Worm (Caenorhabditis elegans) whole organism, young adult: Measurements from ENCODE around the gene Y71H2AL.4.

Source experiments
- B0261.1 ChIP-seq: sonication (generic microtip); optimal IDR thresholded peaks from 2 replicates; lab custom pipeline; 2016; ENCODE audit warnings: mild to moderate bottlenecking, missing genetic modification characterization, moderate library complexity, missing compliant biosample characterization
- C17E4.6 ChIP-seq: fragments of 200-800 bp; sonication (Bioruptor generic); IDR thresholded peaks from 2 replicates; pipeline ENCODE4 v1.3.6; 2022; ENCODE audit warnings: missing genetic modification reagents, missing genetic modification characterization, missing compliant biosample characterization
- D2030.7 ChIP-seq: fragments of 200-800 bp; sonication (Bioruptor generic); IDR thresholded peaks from 2 replicates; pipeline ENCODE4 v1.3.6; 2022; ENCODE audit warnings: missing genetic modification reagents, missing genetic modification characterization, missing compliant biosample characterization
- F33H1.4 ChIP-seq: fragments of 200-800 bp; sonication (Bioruptor generic); IDR thresholded peaks from 2 replicates; pipeline ENCODE4 v1.3.6; 2022; ENCODE audit warnings: missing genetic modification reagents, missing genetic modification characterization, missing compliant biosample characterization
- F57A8.1 ChIP-seq: fragments of 200-800 bp; sonication (Bioruptor generic); optimal IDR thresholded peaks from 2 replicates; lab custom pipeline; 2018; ENCODE audit warnings: mild to moderate bottlenecking, missing genetic modification characterization, moderate library complexity, missing compliant biosample characterization
- Y53F4B.3 ChIP-seq: fragments of 200-800 bp; sonication (Bioruptor generic); IDR thresholded peaks from 2 replicates; pipeline ENCODE4 v1.3.6; 2022; ENCODE audit warnings: missing genetic modification reagents, missing genetic modification characterization, missing compliant biosample characterization
- Y56A3A.18 ChIP-seq: fragments of 200-800 bp; sonication (Bioruptor generic); IDR thresholded peaks from 2 replicates; pipeline ENCODE4 v1.3.6; 2022; ENCODE audit warnings: missing genetic modification reagents, missing genetic modification characterization, missing compliant biosample characterization
- Y67H2A.10 ChIP-seq: fragments of 200-800 bp; sonication (Bioruptor generic); conservative IDR thresholded peaks from 2 replicates; pipeline ENCODE4 v1.3.6; 2022; ENCODE audit warnings: missing genetic modification reagents, missing genetic modification characterization, missing compliant biosample characterization
- athp-1 ChIP-seq: sonication (generic microtip); optimal IDR thresholded peaks from 2 replicates; lab custom pipeline; 2017; ENCODE audit warnings: mild to moderate bottlenecking, missing genetic modification characterization, missing compliant biosample characterization
- attf-3 ChIP-seq: fragments of 200-800 bp; sonication (Bioruptor generic); conservative IDR thresholded peaks from 2 replicates; pipeline ENCODE4 v1.3.6; 2022; ENCODE audit warnings: missing genetic modification reagents, missing genetic modification characterization, missing compliant biosample characterization
- bed-1 ChIP-seq: fragments of 200-800 bp; sonication (Bioruptor generic); IDR thresholded peaks from 2 replicates; pipeline ENCODE4 v1.3.6; 2022; ENCODE audit warnings: missing genetic modification reagents, missing genetic modification characterization, missing compliant biosample characterization
- ceh-27 ChIP-seq: fragments of 200-800 bp; sonication (Bioruptor generic); optimal IDR thresholded peaks from 2 replicates; lab custom pipeline; 2018; ENCODE audit warnings: mild to moderate bottlenecking, missing genetic modification characterization, moderate library complexity, missing compliant biosample characterization
- ceh-91 ChIP-seq: fragments of 200-800 bp; sonication (Bioruptor generic); IDR thresholded peaks from 2 replicates; pipeline ENCODE4 v1.3.6; 2022; ENCODE audit warnings: missing genetic modification reagents, missing genetic modification characterization, missing compliant biosample characterization
- dox-1 ChIP-seq: fragments of 200-800 bp; sonication (Bioruptor generic); IDR thresholded peaks from 2 replicates; pipeline ENCODE4 v1.3.6; 2022; ENCODE audit warnings: missing genetic modification reagents, missing genetic modification characterization, missing compliant biosample characterization
- efl-1 ChIP-seq: fragments of 150-350 bp; optimal IDR thresholded peaks from 2 replicates; lab custom pipeline; 2014; ENCODE audit warnings: missing biosample characterization, missing genetic modification reagents, missing genetic modification characterization
- egl-18 ChIP-seq: fragments of 200-800 bp; sonication (Bioruptor generic); IDR thresholded peaks from 2 replicates; pipeline ENCODE4 v1.3.6; 2022; ENCODE audit warnings: missing genetic modification reagents, missing genetic modification characterization, missing compliant biosample characterization
- egl-44 ChIP-seq: fragments of 200-800 bp; sonication (Bioruptor generic); IDR thresholded peaks from 2 replicates; pipeline ENCODE4 v1.3.6; 2022; ENCODE audit warnings: missing genetic modification reagents, missing genetic modification characterization, missing compliant biosample characterization
- ekl-4 ChIP-seq: fragments of 200-800 bp; sonication (Bioruptor generic); IDR thresholded peaks from 2 replicates; pipeline ENCODE4 v1.3.6; 2022; ENCODE audit warnings: missing genetic modification reagents, missing genetic modification characterization, missing compliant biosample characterization
- gei-17 ChIP-seq: fragments of 200-800 bp; sonication (Bioruptor generic); optimal IDR thresholded peaks from 2 replicates; lab custom pipeline; 2018; ENCODE audit warnings: mild to moderate bottlenecking, missing genetic modification characterization, missing compliant biosample characterization
- hrde-1 ChIP-seq: sonication (generic microtip); optimal IDR thresholded peaks from 2 replicates; lab custom pipeline; 2016; ENCODE audit warnings: missing genetic modification characterization, mild to moderate bottlenecking, missing compliant biosample characterization, moderate library complexity, missing genotype, missing genetic modification reagents, borderline replicate concordance
- lag-1 ChIP-seq: fragments of 200-800 bp; sonication (Bioruptor generic); IDR thresholded peaks from 2 replicates; pipeline ENCODE4 v1.3.6; 2022; ENCODE audit warnings: missing genetic modification reagents, missing genetic modification characterization, missing compliant biosample characterization
- let-607 ChIP-seq, 2 experiments: fragments of 200-800 bp in 1 of 2; sonication (Bioruptor generic) in 1 of 2; sonication (generic microtip) in 1 of 2; optimal IDR thresholded peaks; 2 replicates each; lab custom pipeline; 2016 to 2018; ENCODE audit warnings: mild to moderate bottlenecking in 2 of 2, missing compliant biosample characterization in 2 of 2, missing genetic modification characterization in 2 of 2, moderate library complexity in 2 of 2, missing genotype in 1 of 2
- lin-35 ChIP-seq, 3 experiments: fragments of 150-350 bp in 2 of 3; sonication (generic microtip) in 1 of 3; optimal IDR thresholded peaks; 2 replicates each; lab custom pipeline; 2014 to 2018; ENCODE audit warnings: missing biosample characterization in 3 of 3, missing genetic modification characterization in 3 of 3, missing genetic modification reagents in 3 of 3
- lin-40 ChIP-seq: sonication (generic microtip); optimal IDR thresholded peaks from 2 replicates; lab custom pipeline; 2016; ENCODE audit warnings: missing genetic modification characterization, mild to moderate bottlenecking, missing compliant biosample characterization, missing genotype, missing genetic modification reagents
- lin-54 ChIP-seq: fragments of 200-800 bp; sonication (Bioruptor generic); optimal IDR thresholded peaks from 2 replicates; lab custom pipeline; 2018; ENCODE audit warnings: mild to moderate bottlenecking, missing genetic modification characterization, missing compliant biosample characterization
- lsl-1 ChIP-seq: fragments of 200-800 bp; sonication (Bioruptor generic); optimal IDR thresholded peaks from 2 replicates; lab custom pipeline; 2018; ENCODE audit warnings: mild to moderate bottlenecking, missing genetic modification characterization, moderate library complexity, missing compliant biosample characterization
- madf-6 ChIP-seq: fragments of 200-800 bp; sonication (Bioruptor generic); IDR thresholded peaks from 2 replicates; pipeline ENCODE4 v1.3.6; 2022; ENCODE audit warnings: missing genetic modification reagents, missing genetic modification characterization, missing compliant biosample characterization
- mcd-1 ChIP-seq: fragments of 200-800 bp; sonication (Bioruptor generic); IDR thresholded peaks from 2 replicates; pipeline ENCODE4 v1.3.6; 2022; ENCODE audit warnings: missing genetic modification reagents, missing genetic modification characterization, missing compliant biosample characterization
- pha-4 ChIP-seq: fragments of 150-350 bp; sonication (generic microtip); optimal IDR thresholded peaks from 2 replicates; lab custom pipeline; 2014; ENCODE audit warnings: missing biosample characterization, missing genetic modification reagents, missing genetic modification characterization
- rcor-1 ChIP-seq: fragments of 200-800 bp; sonication (Bioruptor generic); IDR thresholded peaks from 2 replicates; pipeline ENCODE4 v1.3.6; 2022; ENCODE audit warnings: missing genetic modification reagents, missing genetic modification characterization, missing compliant biosample characterization
- rec-8 ChIP-seq, 2 experiments: sonication (generic microtip); optimal IDR thresholded peaks; 2 replicates each; lab custom pipeline; 2016; ENCODE audit warnings: mild to moderate bottlenecking in 2 of 2, missing genetic modification characterization in 2 of 2, missing genetic modification reagents in 2 of 2, missing genotype in 2 of 2, missing biosample characterization in 1 of 2, missing compliant biosample characterization in 1 of 2, moderate library complexity in 1 of 2
- rpc-1 ChIP-seq, 2 experiments: fragments of 150-350 bp in 1 of 2; sonication (generic microtip) in 1 of 2; optimal IDR thresholded peaks; 2 replicates each; lab custom pipeline; 2014 to 2018; ENCODE audit warnings: missing biosample characterization in 1 of 2, missing genetic modification characterization in 1 of 2, missing genetic modification reagents in 1 of 2, missing genotype in 1 of 2
- sea-2 ChIP-seq: fragments of 200-800 bp; sonication (Bioruptor generic); IDR thresholded peaks from 2 replicates; pipeline ENCODE4 v1.3.6; 2022; ENCODE audit warnings: missing genetic modification characterization, missing compliant biosample characterization
- snpc-1.3 ChIP-seq: sonication (generic microtip); optimal IDR thresholded peaks from 2 replicates; lab custom pipeline; 2017; ENCODE audit warnings: missing genetic modification characterization, mild to moderate bottlenecking, missing compliant biosample characterization, antibody characterized with exemption, moderate library complexity, missing genotype, missing genetic modification reagents; ENCODE audit not compliant: insufficient read depth
- snpc-4 ChIP-seq, 5 experiments: fragments of 150-350 bp in 1 of 5; sonication (generic microtip) in 4 of 5; optimal IDR thresholded peaks; 2 replicates each; lab custom pipeline; 2014 to 2018; ENCODE audit warnings: missing genetic modification characterization in 5 of 5, missing biosample characterization in 3 of 5, antibody characterized with exemption in 2 of 5, mild to moderate bottlenecking in 2 of 5, missing compliant biosample characterization in 2 of 5, missing genotype in 2 of 5, moderate library complexity in 2 of 5, missing genetic modification reagents in 1 of 5
- somi-1 ChIP-seq: fragments of 200-800 bp; sonication (Bioruptor generic); optimal IDR thresholded peaks from 2 replicates; lab custom pipeline; 2018; ENCODE audit warnings: mild to moderate bottlenecking, missing genetic modification characterization, missing compliant biosample characterization
- tbp1 ChIP-seq: fragments of 200-800 bp; sonication (Bioruptor generic); optimal IDR thresholded peaks from 2 replicates; lab custom pipeline; 2018; ENCODE audit warnings: mild to moderate bottlenecking, missing genetic modification characterization, missing compliant biosample characterization
- tlf-1 ChIP-seq: fragments of 200-800 bp; sonication (Bioruptor generic); optimal IDR thresholded peaks from 2 replicates; lab custom pipeline; 2018; ENCODE audit warnings: mild to moderate bottlenecking, missing genetic modification characterization, missing compliant biosample characterization
- unc-130 ChIP-seq: sonication (generic microtip); optimal IDR thresholded peaks from 2 replicates; lab custom pipeline; 2016; ENCODE audit warnings: missing genetic modification reagents, missing genetic modification characterization, missing compliant biosample characterization
- xnd-1 ChIP-seq: sonication (generic microtip); optimal IDR thresholded peaks from 2 replicates; lab custom pipeline; 2016; ENCODE audit warnings: missing genotype, missing genetic modification reagents, missing genetic modification characterization, missing compliant biosample characterization
- ztf-22 ChIP-seq: fragments of 200-800 bp; sonication (Bioruptor generic); optimal IDR thresholded peaks from 2 replicates; lab custom pipeline; 2018; ENCODE audit warnings: mild to moderate bottlenecking, missing genetic modification characterization, moderate library complexity, missing compliant biosample characterization

Gene Y71H2AL.4

ce11 chrIII:2716514-2716913 lies 30.3 kb downstream of the Y71H2AL.4 start, which contains the start of gene tmem-132:
tmem-132 (minus strand) TSS chrIII:2716614.
- TF ChIP-seq F57A8.1 (GFP tag; lab: Kevin White, UChicago) (no peak), sea-2 (GFP tag; lab: Robert Waterston, UW) (no peak), egl-44 (GFP tag; lab: Robert Waterston, UW) (no peak), C17E4.6 (GFP tag; lab: Robert Waterston, UW) (no peak), ekl-4 (GFP tag; lab: Robert Waterston, UW) (no peak), somi-1 (GFP tag; lab: Kevin White, UChicago) (no peak), bed-1 (GFP tag; lab: Robert Waterston, UW) (no peak), mcd-1 (GFP tag; lab: Robert Waterston, UW) (peak; percentile 22; the same call in 1 of the 2 replicates)

- no peak for TF ChIP-seq Y56A3A.18 (GFP tag; lab: Robert Waterston, UW)
- TF ChIP-seq F33H1.4, result no peak
- no peak for TF ChIP-seq Y67H2A.10
Observed at ce11 chrIII:2724992-2725220, 38.7 kb downstream of the Y71H2AL.4 start, which contains the start of gene Y71H2AM.11. Y71H2AM.11 (minus strand) TSS chrIII:2725092.

ce11 chrIII:2725221-2726203 lies 39.3 kb downstream of the Y71H2AL.4 start, which contains the start of gene cosa-1:
cosa-1 (plus strand) TSS chrIII:2726116.
- TF ChIP-seq unc-130 (peak; percentile 51), xnd-1 (peak; percentile 98), efl-1 (peak; percentile 37), let-607 (tag; optimal IDR thresholded peaks at IDR 0.05; lab: Kevin White, UChicago) (peak in 1 of 2 experiments; percentile 56), lin-40 (tag; lab: Kevin White, UChicago) (no peak), lin-54 (GFP tag; lab: Kevin White, UChicago) (peak; percentile 38), pha-4 (tag; lab: Kevin White, UChicago) (no peak), Y53F4B.3 (GFP tag; lab: Robert Waterston, UW) (no peak), tbp1 (peak; percentile 18), egl-18 (GFP tag; lab: Robert Waterston, UW) (no peak), madf-6 (GFP tag; lab: Robert Waterston, UW) (peak; percentile 91), athp-1 (peak; percentile 19), B0261.1 (tag; lab: Kevin White, UChicago) (no peak), gei-17 (GFP tag; lab: Kevin White, UChicago) (no peak), dox-1 (GFP tag; lab: Robert Waterston, UW) (peak; percentile 62; the same call in 1 of the 2 replicates), ceh-27 (GFP tag; lab: Kevin White, UChicago) (no peak), F33H1.4 (peak; percentile 93), ceh-91 (GFP tag; lab: Robert Waterston, UW) (peak; percentile 75; the same call in 1 of the 2 replicates), attf-3 (GFP tag; lab: Robert Waterston, UW) (0 out of 2 replicates have a peak, but pooled peaks have one; percentile 10), tlf-1 (GFP tag; lab: Kevin White, UChicago) (peak; percentile 20), D2030.7 (GFP tag; lab: Robert Waterston, UW) (0 out of 2 replicates have a peak, but pooled peaks have one; percentile 54), ztf-22 (GFP tag; lab: Kevin White, UChicago) (no peak), rpc-1 (optimal IDR thresholded peaks at IDR 0.05; lab: Kevin White, UChicago) (no peak), rpc-1 (tag; optimal IDR thresholded peaks at IDR 0.05; lab: Kevin White, UChicago) (peak; percentile 2), snpc-1.3 (tag; lab: Kevin White, UChicago) (peak; percentile 26), hrde-1 (tag; lab: Kevin White, UChicago) (peak; percentile 39), lag-1 (GFP tag; lab: Robert Waterston, UW) (no peak), rec-8 (tag; optimal IDR thresholded peaks at IDR 0.05; lab: Kevin White, UChicago) (no peak), rcor-1 (GFP tag; lab: Robert Waterston, UW) (peak; percentile 9; the same call in 1 of the 2 replicates), lsl-1 (GFP tag; lab: Kevin White, UChicago) (peak; percentile 99), snpc-4 (GFP tag; optimal IDR thresholded peaks at IDR 0.05; lab: Kevin White, UChicago) (no peak), snpc-4 (tag; optimal IDR thresholded peaks at IDR 0.05; lab: Kevin White, UChicago) (peak in 1 of 4 experiments; percentile 39), lin-35 (GFP tag; optimal IDR thresholded peaks at IDR 0.05; lab: Kevin White, UChicago) (no peak)
